Worm (Caenorhabditis elegans): ENCODE results near the gene T09A5.4.

ce11 chrII:7895190-7895589 lies 49.2 kb downstream of the T09A5.4 start:
- no peak for TF ChIP-seq ama-1 (optimal IDR thresholded peaks at IDR 0.05)
- TF ChIP-seq vab-7 (GFP tag; IDR thresholded peaks at IDR 0.05), result no peak
- TF ChIP-seq unc-62 (GFP tag; optimal IDR thresholded peaks at IDR 0.05 in 1 of 2), result peak in 1 of 2 experiments; percentile 98
- no peak for TF ChIP-seq unc-62 (tag; optimal IDR thresholded peaks at IDR 0.05)
- no peak for TF ChIP-seq F49E8.2 (tag; optimal IDR thresholded peaks at IDR 0.05; ENCODE audit: borderline replicate concordance)
- TF ChIP-seq ztf-11 (tag; optimal IDR thresholded peaks at IDR 0.05), result no peak
- TF ChIP-seq ceh-32 (tag; optimal IDR thresholded peaks at IDR 0.05; ENCODE audit: poor library complexity), result no peak
- no peak for TF ChIP-seq ztf-7 (tag; optimal IDR thresholded peaks at IDR 0.05)
- no peak for TF ChIP-seq spr-1 (tag; optimal IDR thresholded peaks at IDR 0.05)
